Worm (Caenorhabditis elegans) whole organism, L4 larva: Measurements from ENCODE around the gene Y75B8A.28.

Experiments used
- Y105C5A.15 ChIP-seq: fragments of 200-800 bp; sonication (Bioruptor generic); IDR thresholded peaks from 2 replicates; pipeline ENCODE4 v1.3.6; 2022; ENCODE audit warnings: missing genetic modification characterization, missing compliant biosample characterization
- Y48G9A.11 ChIP-seq: fragments of 200-800 bp; sonication (Bioruptor generic); IDR thresholded peaks from 2 replicates; pipeline ENCODE4 v1.3.6; 2022; ENCODE audit warnings: missing genetic modification reagents, missing genetic modification characterization, missing compliant biosample characterization
- Y75B8A.6 ChIP-seq: fragments of 200-800 bp; sonication (Bioruptor generic); IDR thresholded peaks from 2 replicates; pipeline ENCODE4 v1.3.6; 2022; ENCODE audit warnings: missing genetic modification reagents, missing genetic modification characterization, missing compliant biosample characterization
- ZK337.2 ChIP-seq: fragments of 200-800 bp; sonication (Bioruptor generic); IDR thresholded peaks from 2 replicates; pipeline ENCODE4 v1.3.6; 2022; ENCODE audit warnings: missing genetic modification reagents, missing genetic modification characterization, missing compliant biosample characterization
- ZK546.5 ChIP-seq, 2 experiments: sonication (generic microtip); optimal IDR thresholded peaks; 2 replicates each; lab custom pipeline; 2017; ENCODE audit warnings: missing biosample characterization in 2 of 2, missing genetic modification characterization in 2 of 2
- aly-2 ChIP-seq: sonication (generic microtip); optimal IDR thresholded peaks from 2 replicates; lab custom pipeline; 2018; ENCODE audit warnings: missing biosample characterization, missing genetic modification characterization
- ama-1 ChIP-seq: fragments of 150-350 bp; optimal IDR thresholded peaks from 2 replicates; lab custom pipeline; 2014; ENCODE audit warnings: inconsistent platforms, mixed read lengths
- ceh-20 ChIP-seq: fragments of 200-800 bp; sonication (Bioruptor generic); IDR thresholded peaks from 2 replicates; pipeline ENCODE4 v1.3.6; 2022; ENCODE audit warnings: missing genetic modification reagents, missing genetic modification characterization, missing compliant biosample characterization
- ceh-32 ChIP-seq: sonication (generic microtip); optimal IDR thresholded peaks from 2 replicates; lab custom pipeline; 2016; ENCODE audit warnings: mild to moderate bottlenecking, missing genetic modification characterization, missing compliant biosample characterization; ENCODE audit not compliant: poor library complexity
- ceh-44 ChIP-seq: fragments of 200-800 bp; sonication (Bioruptor generic); IDR thresholded peaks from 2 replicates; pipeline ENCODE4 v1.3.6; 2022; ENCODE audit warnings: missing genetic modification reagents, missing genetic modification characterization, missing compliant biosample characterization
- ceh-62 ChIP-seq: sonication (generic microtip); optimal IDR thresholded peaks from 2 replicates; lab custom pipeline; 2017; ENCODE audit warnings: missing biosample characterization, missing genetic modification characterization
- ceh-82 ChIP-seq: sonication (generic microtip); optimal IDR thresholded peaks from 2 replicates; lab custom pipeline; 2017; ENCODE audit warnings: missing biosample characterization, missing genetic modification characterization
- cey-2 ChIP-seq: sonication (generic microtip); optimal IDR thresholded peaks from 3 replicates; lab custom pipeline; 2017; ENCODE audit warnings: missing genetic modification characterization, mild to moderate bottlenecking, missing compliant biosample characterization, antibody characterized with exemption, borderline replicate concordance; ENCODE audit not compliant: insufficient read depth
- daf-16 ChIP-seq, 3 experiments: sonication (generic microtip); optimal IDR thresholded peaks; 2 replicates each; lab custom pipeline; 2016 to 2017; ENCODE audit warnings: missing genetic modification characterization in 3 of 3, missing genetic modification reagents in 3 of 3, mild to moderate bottlenecking in 2 of 3, missing compliant biosample characterization in 2 of 3, missing biosample characterization in 1 of 3, moderate library complexity in 1 of 3
- dmd-6 ChIP-seq: fragments of 200-800 bp; sonication (Bioruptor generic); IDR thresholded peaks from 2 replicates; pipeline ENCODE4 v1.3.6; 2022; ENCODE audit warnings: missing genetic modification reagents, missing genetic modification characterization, missing compliant biosample characterization
- duxl-1 ChIP-seq: sonication (generic microtip); optimal IDR thresholded peaks from 2 replicates; lab custom pipeline; 2016; ENCODE audit warnings: mild to moderate bottlenecking, missing genetic modification characterization, moderate library complexity, missing compliant biosample characterization; ENCODE audit not compliant: poor library complexity
- egl-27 ChIP-seq: sonication (generic microtip); optimal IDR thresholded peaks from 3 replicates; lab custom pipeline; 2017; ENCODE audit warnings: missing biosample characterization, missing genetic modification reagents, missing genetic modification characterization
- fkh-10 ChIP-seq: fragments of 150-350 bp; optimal IDR thresholded peaks from 2 replicates; lab custom pipeline; 2014; ENCODE audit warnings: missing biosample characterization, missing genetic modification reagents, missing genetic modification characterization
- fos-1 ChIP-seq: fragments of 150-350 bp; optimal IDR thresholded peaks from 2 replicates; lab custom pipeline; 2014; ENCODE audit warnings: missing biosample characterization, missing genetic modification characterization
- gei-8 ChIP-seq: fragments of 200-800 bp; sonication (Bioruptor generic); optimal IDR thresholded peaks from 2 replicates; lab custom pipeline; 2018; ENCODE audit warnings: mild to moderate bottlenecking, missing genetic modification characterization, missing compliant biosample characterization
- hmg-1.1 ChIP-seq: fragments of 200-800 bp; sonication (Bioruptor generic); IDR thresholded peaks from 2 replicates; pipeline ENCODE4 v1.3.6; 2022; ENCODE audit warnings: missing genetic modification reagents, missing genetic modification characterization, missing compliant biosample characterization
- jun-1 ChIP-seq: fragments of 150-350 bp; optimal IDR thresholded peaks from 2 replicates; lab custom pipeline; 2014; ENCODE audit warnings: missing biosample characterization, missing genetic modification reagents, missing genetic modification characterization
- lim-7 ChIP-seq: fragments of 200-800 bp; sonication (Bioruptor generic); IDR thresholded peaks from 2 replicates; pipeline ENCODE4 v1.3.6; 2022; ENCODE audit warnings: missing genetic modification characterization, missing compliant biosample characterization
- lin-1 ChIP-seq: fragments of 200-800 bp; sonication (Bioruptor generic); IDR thresholded peaks from 2 replicates; pipeline ENCODE4 v1.3.6; 2022; ENCODE audit warnings: missing genetic modification reagents, missing genetic modification characterization, missing compliant biosample characterization
- lin-13 ChIP-seq: fragments of 150-350 bp; optimal IDR thresholded peaks from 2 replicates; lab custom pipeline; 2014; ENCODE audit warnings: missing biosample characterization, missing genetic modification reagents, missing genetic modification characterization
- lin-15B ChIP-seq: fragments of 150-350 bp; sonication (generic microtip); optimal IDR thresholded peaks from 3 replicates; lab custom pipeline; 2014; ENCODE audit warnings: missing biosample characterization, missing genetic modification characterization
- lin-29 ChIP-seq: fragments of 200-800 bp; sonication (Bioruptor generic); IDR thresholded peaks from 2 replicates; pipeline ENCODE4 v1.3.6; 2022; ENCODE audit warnings: missing genetic modification reagents, missing genetic modification characterization, missing compliant biosample characterization
- lin-38 ChIP-seq: fragments of 200-800 bp; sonication (Bioruptor generic); IDR thresholded peaks from 2 replicates; pipeline ENCODE4 v1.3.6; 2022; ENCODE audit warnings: missing genetic modification reagents, missing genetic modification characterization, missing compliant biosample characterization
- lin-39 ChIP-seq: fragments of 150-350 bp; optimal IDR thresholded peaks from 2 replicates; lab custom pipeline; 2014; ENCODE audit warnings: missing biosample characterization, missing genetic modification reagents, missing genetic modification characterization
- lir-3 ChIP-seq: sonication (generic microtip); optimal IDR thresholded peaks from 2 replicates; lab custom pipeline; 2016; ENCODE audit warnings: mild to moderate bottlenecking, missing genetic modification characterization, missing compliant biosample characterization
- mep-1 ChIP-seq: fragments of 150-350 bp; sonication (generic microtip); optimal IDR thresholded peaks from 3 replicates; lab custom pipeline; 2014; ENCODE audit warnings: missing biosample characterization, missing genetic modification characterization
- mes-2 ChIP-seq: sonication (generic microtip); optimal IDR thresholded peaks from 2 replicates; lab custom pipeline; 2016; ENCODE audit warnings: missing genotype, mild to moderate bottlenecking, missing genetic modification characterization, missing compliant biosample characterization; ENCODE audit not compliant: poor library complexity, severe bottlenecking
- mxl-3 ChIP-seq: fragments of 200-800 bp; sonication (Bioruptor generic); optimal IDR thresholded peaks from 2 replicates; lab custom pipeline; 2018; ENCODE audit warnings: mild to moderate bottlenecking, missing genetic modification characterization, missing compliant biosample characterization
- nhr-102 ChIP-seq: sonication (generic microtip); optimal IDR thresholded peaks from 2 replicates; lab custom pipeline; 2016; ENCODE audit warnings: mild to moderate bottlenecking, missing genetic modification characterization, moderate library complexity, missing compliant biosample characterization
- nhr-28 ChIP-seq: fragments of 150-350 bp; optimal IDR thresholded peaks from 2 replicates; lab custom pipeline; 2014; ENCODE audit warnings: missing biosample characterization, missing genetic modification characterization
- nhr-42 ChIP-seq: fragments of 200-800 bp; sonication (Bioruptor generic); IDR thresholded peaks from 2 replicates; pipeline ENCODE4 v1.3.6; 2022; ENCODE audit warnings: missing genetic modification characterization, missing compliant biosample characterization
- nhr-48 ChIP-seq: sonication (generic microtip); optimal IDR thresholded peaks from 2 replicates; lab custom pipeline; 2016; ENCODE audit warnings: mild to moderate bottlenecking, missing genetic modification characterization, missing compliant biosample characterization
- nhr-76 ChIP-seq: fragments of 150-350 bp; optimal IDR thresholded peaks from 2 replicates; lab custom pipeline; 2014; ENCODE audit warnings: missing biosample characterization, missing genetic modification characterization
- nhr-77 ChIP-seq: fragments of 150-350 bp; optimal IDR thresholded peaks from 2 replicates; lab custom pipeline; 2014; ENCODE audit warnings: missing biosample characterization, missing genetic modification characterization
- pha-4 ChIP-seq, 2 experiments: fragments of 150-350 bp in 1 of 2; fragments of 200-800 bp in 1 of 2; sonication (Bioruptor generic) in 1 of 2; IDR thresholded peaks in 1 of 2; optimal IDR thresholded peaks in 1 of 2; 2 replicates each; pipeline versions ENCODE4 v1.3.6 to Lab custom; 2014 to 2022; ENCODE audit warnings: missing genetic modification characterization in 2 of 2, missing genetic modification reagents in 2 of 2, missing biosample characterization in 1 of 2, missing compliant biosample characterization in 1 of 2
- rbr-2 ChIP-seq: sonication (generic microtip); optimal IDR thresholded peaks from 2 replicates; lab custom pipeline; 2016; ENCODE audit warnings: missing genotype, missing genetic modification characterization, missing compliant biosample characterization
- snpc-1.2 ChIP-seq: fragments of 200-800 bp; sonication (Bioruptor generic); IDR thresholded peaks from 2 replicates; pipeline ENCODE4 v1.3.6; 2022; ENCODE audit warnings: missing genetic modification reagents, missing genetic modification characterization, missing compliant biosample characterization
- spr-1 ChIP-seq: sonication (generic microtip); optimal IDR thresholded peaks from 2 replicates; lab custom pipeline; 2016; ENCODE audit warnings: mild to moderate bottlenecking, missing genetic modification characterization, missing compliant biosample characterization
- spr-3 ChIP-seq: fragments of 200-800 bp; sonication (Bioruptor generic); optimal IDR thresholded peaks from 2 replicates; lab custom pipeline; 2018; ENCODE audit warnings: mild to moderate bottlenecking, missing genetic modification characterization, missing compliant biosample characterization
- tag-97 ChIP-seq: fragments of 200-800 bp; sonication (Bioruptor generic); IDR thresholded peaks from 2 replicates; pipeline ENCODE4 v1.3.6; 2022; ENCODE audit warnings: missing genetic modification characterization, missing compliant biosample characterization
- tra-1 ChIP-seq: fragments of 200-800 bp; sonication (Bioruptor generic); IDR thresholded peaks from 2 replicates; pipeline ENCODE4 v1.3.6; 2022; ENCODE audit warnings: missing genetic modification reagents, missing genetic modification characterization, missing compliant biosample characterization
- unc-130 ChIP-seq: sonication (generic microtip); optimal IDR thresholded peaks from 2 replicates; lab custom pipeline; 2016; ENCODE audit warnings: missing genetic modification reagents, missing genetic modification characterization, missing compliant biosample characterization
- unc-62 ChIP-seq, 3 experiments: fragments of 150-350 bp in 1 of 3; sonication (generic microtip); optimal IDR thresholded peaks in 2 of 3; peaks in 1 of 3; 1 replicate in 1 of 3; 2 replicates in 2 of 3; lab custom pipeline; 2014 to 2017; ENCODE audit warnings: missing biosample characterization in 3 of 3, missing genetic modification characterization in 3 of 3, missing genetic modification reagents in 3 of 3, missing genotype in 1 of 3
- zfp-2 ChIP-seq: sonication (generic microtip); optimal IDR thresholded peaks from 2 replicates; lab custom pipeline; 2016; ENCODE audit warnings: mild to moderate bottlenecking, missing genetic modification characterization, missing compliant biosample characterization
- zfp-3 ChIP-seq: fragments of 200-800 bp; sonication (Bioruptor generic); conservative IDR thresholded peaks from 2 replicates; pipeline ENCODE4 v1.3.6; 2022; ENCODE audit warnings: missing genetic modification reagents, missing genetic modification characterization, missing compliant biosample characterization
- ztf-7 ChIP-seq: fragments of 150-350 bp; optimal IDR thresholded peaks from 2 replicates; lab custom pipeline; 2014; ENCODE audit warnings: missing biosample characterization, missing genetic modification characterization

Y75B8A.28 gene

DNA sequence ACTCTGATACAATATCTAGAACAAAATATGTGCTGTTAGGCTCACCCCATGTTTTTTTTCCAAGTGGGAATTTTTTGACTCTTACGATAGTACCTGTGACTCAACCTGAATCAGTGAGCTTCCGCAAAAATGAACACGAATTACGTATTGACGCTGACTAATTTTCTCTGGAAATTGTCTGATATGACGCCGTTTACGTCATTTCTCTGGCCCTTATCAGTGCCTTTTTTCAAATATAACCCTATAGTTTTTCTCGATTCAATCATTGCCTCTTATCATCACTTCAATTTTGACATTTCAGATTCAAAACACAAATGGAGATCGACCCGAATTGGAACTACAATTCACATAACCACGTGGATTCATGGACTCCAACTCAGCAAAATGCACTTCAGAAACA lies at the start of gene Y75B8A.28:
TSS of gene Y75B8A.28 (plus strand) at position 296 of the 400 bp plus-strand sequence.
- TF ChIP-seq daf-16 (GFP tag; optimal IDR thresholded peaks at IDR 0.05; lab: Kevin White, UChicago) (no peak), daf-16 (tag; optimal IDR thresholded peaks at IDR 0.05; lab: Kevin White, UChicago) (peak; percentile 77), mep-1 (tag; lab: Kevin White, UChicago) (no peak), lin-13 (GFP tag; lab: Kevin White, UChicago) (no peak), cey-2 (no peak), spr-1 (tag; lab: Kevin White, UChicago) (no peak), lim-7 (GFP tag; lab: Robert Waterston, UW) (no peak), mxl-3 (no peak), tag-97 (no peak), dmd-6 (GFP tag; lab: Robert Waterston, UW) (peak; percentile 88), unc-62 (GFP tag; optimal IDR thresholded peaks at IDR 0.05 in 1 of 2; lab: Kevin White, UChicago) (no peak), unc-62 (tag; optimal IDR thresholded peaks at IDR 0.05; lab: Kevin White, UChicago) (no peak), zfp-3 (no peak), ceh-20 (GFP tag; lab: Robert Waterston, UW) (no peak), lin-39 (no peak), ama-1 (no peak), fos-1 (tag; lab: Kevin White, UChicago) (no peak), snpc-1.2 (GFP tag; lab: Robert Waterston, UW) (no peak), fkh-10 (no peak), Y75B8A.6 (GFP tag; lab: Robert Waterston, UW) (no peak), nhr-48 (tag; lab: Kevin White, UChicago) (no peak), ceh-44 (GFP tag; lab: Robert Waterston, UW) (no peak), lin-15B (no peak), duxl-1 (no peak), nhr-77 (peak; percentile 47), lin-38 (GFP tag; lab: Robert Waterston, UW) (no peak), pha-4 (GFP tag; IDR thresholded peaks at IDR 0.05; lab: Robert Waterston, UW) (no peak), pha-4 (tag; optimal IDR thresholded peaks at IDR 0.05; lab: Kevin White, UChicago) (no peak), rbr-2 (no peak), hmg-1.1 (GFP tag; lab: Robert Waterston, UW) (no peak), nhr-42 (GFP tag; lab: Robert Waterston, UW) (no peak), unc-130 (no peak), jun-1 (tag; lab: Kevin White, UChicago) (peak; percentile 37), gei-8 (no peak), ceh-32 (tag; lab: Kevin White, UChicago) (no peak), spr-3 (GFP tag; lab: Kevin White, UChicago) (no peak), ZK337.2 (GFP tag; lab: Robert Waterston, UW) (no peak), lin-1 (GFP tag; lab: Robert Waterston, UW) (peak; percentile 67; the same call in 1 of the 2 replicates), aly-2 (no peak), Y48G9A.11 (GFP tag; lab: Robert Waterston, UW) (no peak), lir-3 (tag; lab: Kevin White, UChicago) (no peak), egl-27 (tag; lab: Kevin White, UChicago) (no peak), Y105C5A.15 (no peak), nhr-28 (tag; lab: Kevin White, UChicago) (peak; percentile 84), lin-29 (no peak), zfp-2 (no peak), ceh-82 (no peak), ztf-7 (tag; lab: Kevin White, UChicago) (no peak), ceh-62 (tag; lab: Kevin White, UChicago) (no peak), nhr-102 (tag; lab: Kevin White, UChicago) (peak; percentile 6), tra-1 (GFP tag; lab: Robert Waterston, UW) (no peak), nhr-76 (tag; lab: Kevin White, UChicago) (no peak), ZK546.5 (tag; optimal IDR thresholded peaks at IDR 0.05; lab: Kevin White, UChicago) (no peak), mes-2 (peak; percentile 13)
